Worm (Caenorhabditis elegans) whole organism, midembryonic: ENCODE data around the gene ceh-1.
A peak's percentile ranks its signal among the peaks of the same experiment; 100 is the strongest.

Experiments
- T22C8.4 ChIP-seq: fragments of 200-800 bp; sonication (Bioruptor generic); IDR thresholded peaks from 2 replicates; pipeline ENCODE4 v1.3.6; 2022; ENCODE audit warnings: missing genetic modification characterization, missing compliant biosample characterization
- cog-1 ChIP-seq: sonication (generic microtip); optimal IDR thresholded peaks from 2 replicates; lab custom pipeline; 2016; ENCODE audit warnings: missing genetic modification characterization, missing compliant biosample characterization
- flt-1 ChIP-seq: fragments of 200-800 bp; sonication (Bioruptor generic); IDR thresholded peaks from 2 replicates; pipeline ENCODE4 v1.3.6; 2022; ENCODE audit warnings: missing genetic modification characterization, missing compliant biosample characterization
- klf-2 ChIP-seq: fragments of 200-800 bp; sonication (Bioruptor generic); conservative IDR thresholded peaks from 2 replicates; pipeline ENCODE4 v1.3.6; 2022; ENCODE audit warnings: missing genetic modification reagents, missing genetic modification characterization, missing compliant biosample characterization
- med-1 ChIP-seq: sonication (generic microtip); optimal IDR thresholded peaks from 2 replicates; lab custom pipeline; 2017; ENCODE audit warnings: missing genetic modification characterization, mild to moderate bottlenecking, missing compliant biosample characterization, antibody characterized with exemption, missing genetic modification reagents; ENCODE audit not compliant: insufficient read depth
- ref-1 ChIP-seq: fragments of 200-800 bp; sonication (Bioruptor generic); conservative IDR thresholded peaks from 2 replicates; pipeline ENCODE4 v1.3.6; 2022; ENCODE audit warnings: missing genetic modification reagents, missing genetic modification characterization, missing compliant biosample characterization
- tab-1 ChIP-seq: fragments of 200-800 bp; sonication (Bioruptor generic); IDR thresholded peaks from 2 replicates; pipeline ENCODE4 v1.3.6; 2022; ENCODE audit warnings: missing genetic modification characterization, missing compliant biosample characterization
- ztf-23 ChIP-seq: fragments of 200-800 bp; sonication (Bioruptor generic); IDR thresholded peaks from 2 replicates; pipeline ENCODE4 v1.3.6; 2022; ENCODE audit warnings: missing genetic modification reagents, missing genetic modification characterization, missing compliant biosample characterization
- ztf-29 ChIP-seq: fragments of 200-800 bp; sonication (Bioruptor generic); IDR thresholded peaks from 2 replicates; pipeline ENCODE4 v1.3.6; 2022; ENCODE audit warnings: missing genetic modification reagents, missing genetic modification characterization, missing compliant biosample characterization

The ceh-1 gene

DNA sequence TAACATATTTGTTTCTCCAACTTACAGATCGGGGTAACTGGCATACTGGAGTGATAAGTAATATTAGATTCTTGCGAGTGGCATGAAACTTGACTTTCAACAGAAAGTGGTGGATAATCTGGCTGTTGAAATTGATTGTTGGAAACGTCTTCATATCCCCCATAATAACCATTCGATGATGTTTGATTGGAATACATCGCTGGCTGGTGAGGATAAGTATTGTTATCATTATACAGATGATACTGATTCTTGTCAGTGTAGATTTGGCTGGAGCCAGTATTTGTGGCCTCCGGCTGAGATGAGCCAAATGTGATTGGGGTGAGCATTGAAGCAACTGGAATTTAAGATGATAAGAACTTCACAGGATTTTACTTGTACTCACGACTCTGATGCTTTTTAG lies 38.9 kb downstream of the ceh-1 start:
- TF ChIP-seq tab-1 (GFP tag; lab: Robert Waterston, UW) (no peak), klf-2 (no peak), T22C8.4 (GFP tag; lab: Robert Waterston, UW) (no peak), ref-1 (GFP tag; lab: Robert Waterston, UW) (no peak), ztf-29 (GFP tag; lab: Robert Waterston, UW) (no peak), ztf-23 (GFP tag; lab: Robert Waterston, UW) (no peak), med-1 (GFP tag; lab: Kevin White, UChicago) (no peak), cog-1 (no peak), flt-1 (GFP tag; lab: Robert Waterston, UW) (no peak)

DNA sequence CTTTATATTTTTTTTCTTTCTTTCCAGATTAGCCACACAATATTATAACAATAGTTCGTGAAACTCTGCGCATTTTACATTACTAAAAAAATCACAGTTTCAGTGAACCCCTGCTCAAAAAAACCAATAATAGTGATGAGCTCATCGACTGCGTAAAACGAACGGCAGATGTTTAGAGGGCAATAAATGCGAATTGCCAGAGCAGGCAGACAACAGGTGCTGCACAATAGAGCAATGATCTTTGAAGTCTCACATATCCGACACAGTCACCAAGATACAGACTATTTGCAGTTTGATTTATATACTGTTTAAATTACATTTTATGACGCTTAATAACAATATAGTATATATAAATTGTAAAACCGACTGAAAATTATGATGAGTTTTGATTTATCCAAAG lies 44.3 kb downstream of the ceh-1 start:
- no peak for TF ChIP-seq cog-1

DNA sequence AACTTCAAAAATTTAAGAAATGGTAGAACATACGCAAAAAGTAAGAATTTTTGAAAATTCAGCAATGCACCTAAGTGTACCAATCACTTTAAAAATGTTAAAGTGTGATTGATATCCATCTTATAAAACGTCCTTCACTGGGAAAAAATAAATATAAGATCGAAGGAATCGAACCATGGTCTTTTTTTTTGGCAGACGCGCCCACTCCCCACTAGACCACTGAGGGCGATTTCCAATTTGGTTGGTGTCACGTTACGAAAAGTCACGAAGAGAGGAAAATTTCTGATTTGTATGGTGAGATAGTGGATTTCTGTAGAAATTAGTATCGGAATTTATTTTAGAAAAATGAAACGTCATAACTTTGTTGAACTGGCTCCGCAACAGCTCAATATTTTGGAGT lies 46.7 kb downstream of the ceh-1 start:
- TF ChIP-seq ref-1 (GFP tag; lab: Robert Waterston, UW), result no peak
- no peak for TF ChIP-seq med-1 (GFP tag; lab: Kevin White, UChicago)
- TF ChIP-seq ztf-23 (GFP tag; lab: Robert Waterston, UW), result no peak
- no peak for TF ChIP-seq flt-1 (GFP tag; lab: Robert Waterston, UW)
- TF ChIP-seq cog-1, result no peak
- no peak for TF ChIP-seq klf-2
- TF ChIP-seq ztf-29 (GFP tag; lab: Robert Waterston, UW), result no peak
- TF ChIP-seq T22C8.4 (GFP tag; lab: Robert Waterston, UW), result no peak
- TF ChIP-seq tab-1 (GFP tag; lab: Robert Waterston, UW), result no peak

DNA sequence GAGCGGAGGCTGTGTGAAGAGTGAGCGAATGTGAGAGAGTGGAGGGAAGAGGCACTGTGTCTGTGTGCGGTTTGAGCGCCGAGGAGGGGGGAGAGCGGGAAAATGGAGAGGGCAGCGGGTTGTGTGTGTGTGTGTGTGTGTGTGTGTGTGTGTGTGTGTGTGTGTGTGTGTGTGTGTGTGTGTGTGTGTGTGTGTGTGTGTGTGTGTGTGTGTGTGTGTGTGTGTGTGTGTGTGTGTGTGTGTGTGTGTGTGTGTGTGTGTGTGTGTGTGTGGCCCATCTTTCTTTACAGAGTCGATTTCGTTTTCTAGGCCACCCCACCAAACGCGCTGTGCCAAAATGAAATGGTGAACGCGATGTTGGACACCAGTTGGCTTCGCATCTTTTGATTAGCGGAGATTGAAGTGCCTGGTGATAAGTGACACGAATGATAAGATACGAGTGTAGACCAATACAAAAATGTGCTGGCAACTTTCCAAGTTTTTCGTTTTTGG lies 47.5 kb downstream of the ceh-1 start:
- TF ChIP-seq ztf-23 (GFP tag; lab: Robert Waterston, UW) (peak; percentile 76), flt-1 (GFP tag; lab: Robert Waterston, UW) (peak; percentile 84), tab-1 (GFP tag; lab: Robert Waterston, UW) (peak; percentile 48; the same call in 1 of the 2 replicates), cog-1 (peak; percentile 71)

DNA sequence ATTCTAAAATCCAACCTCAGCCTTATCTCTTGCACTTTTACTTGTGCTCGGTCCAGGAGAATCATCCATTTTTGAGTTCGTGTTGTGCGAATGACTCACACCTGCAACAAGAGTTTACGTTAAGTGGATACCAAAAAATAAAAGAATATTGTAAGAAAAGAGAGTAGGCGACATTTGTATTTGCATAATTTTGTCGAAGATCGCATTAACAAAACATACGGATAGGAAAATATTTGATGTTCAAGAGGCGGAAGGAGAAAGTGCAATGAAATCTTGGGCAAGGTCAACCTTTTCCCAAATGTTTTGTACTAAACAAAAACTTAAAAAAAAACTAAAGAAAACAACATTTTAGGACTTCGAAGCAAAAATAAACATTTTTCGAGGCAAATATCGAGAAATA lies 48.1 kb downstream of the ceh-1 start, which contains the start of gene spat-3:
TSS of gene spat-3 (minus strand) at position 101 of the 400 bp plus-strand sequence.
- TF ChIP-seq med-1 (GFP tag; lab: Kevin White, UChicago) (no peak), ztf-23 (GFP tag; lab: Robert Waterston, UW) (no peak), klf-2 (no peak), ztf-29 (GFP tag; lab: Robert Waterston, UW) (no peak)

DNA sequence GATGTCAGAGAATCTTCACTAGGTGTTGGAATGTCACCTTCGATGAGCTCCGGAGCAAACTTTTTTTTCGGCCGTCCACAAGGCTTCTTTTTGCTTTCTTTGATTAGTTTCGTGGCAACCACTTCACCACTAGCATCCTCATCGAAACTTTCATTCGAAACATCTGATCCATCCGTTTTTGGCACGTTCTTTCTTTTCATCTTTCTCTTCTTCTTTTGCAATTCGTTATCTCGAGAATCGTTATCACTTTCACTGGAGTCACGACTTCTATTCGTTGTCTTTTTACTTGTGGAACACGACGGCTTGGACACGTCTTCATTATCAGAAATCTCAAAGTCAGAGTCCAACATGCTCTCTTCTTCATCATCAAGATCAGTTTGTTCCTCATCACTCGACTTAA lies 49.8 kb downstream of the ceh-1 start:
- TF ChIP-seq cog-1 (no peak), ref-1 (GFP tag; lab: Robert Waterston, UW) (no peak), flt-1 (GFP tag; lab: Robert Waterston, UW) (no peak), med-1 (GFP tag; lab: Kevin White, UChicago) (no peak)
